Worm (Caenorhabditis elegans) whole organism, mixed stage, embryonic: Measurements from ENCODE around the gene F53C11.9.
A peak's percentile ranks its signal among the peaks of the same experiment; 100 is the strongest.

Experiments
- M03D4.4 ChIP-seq: sonication (generic microtip); optimal IDR thresholded peaks from 2 replicates; lab custom pipeline; 2017; ENCODE audit warnings: mild to moderate bottlenecking, missing genetic modification characterization, missing compliant biosample characterization
- bed-3 ChIP-seq: fragments of 200-800 bp; sonication (Bioruptor generic); optimal IDR thresholded peaks from 3 replicates; lab custom pipeline; 2018; ENCODE audit warnings: mild to moderate bottlenecking, missing genetic modification characterization, moderate library complexity, missing compliant biosample characterization
- blmp-1 ChIP-seq: fragments of 150-350 bp; optimal IDR thresholded peaks from 2 replicates; lab custom pipeline; 2014; ENCODE audit warnings: missing biosample characterization, missing genetic modification characterization
- ceh-39 ChIP-seq: fragments of 150-350 bp; optimal IDR thresholded peaks from 2 replicates; lab custom pipeline; 2014; ENCODE audit warnings: missing biosample characterization, missing genetic modification characterization
- ceh-83 ChIP-seq: fragments of 200-800 bp; sonication (Bioruptor generic); optimal IDR thresholded peaks from 2 replicates; lab custom pipeline; 2018; ENCODE audit warnings: mild to moderate bottlenecking, missing genetic modification characterization, missing compliant biosample characterization
- ces-1 ChIP-seq: fragments of 150-350 bp; optimal IDR thresholded peaks from 2 replicates; lab custom pipeline; 2014; ENCODE audit warnings: missing biosample characterization, missing genetic modification reagents, missing genetic modification characterization
- cnd-1 ChIP-seq: fragments of 200-800 bp; sonication (Bioruptor generic); optimal IDR thresholded peaks from 2 replicates; lab custom pipeline; 2018; ENCODE audit warnings: mild to moderate bottlenecking, missing genetic modification characterization, missing compliant biosample characterization
- drap-1 ChIP-seq: fragments of 200-800 bp; sonication (Bioruptor generic); optimal IDR thresholded peaks from 3 replicates; lab custom pipeline; 2018; ENCODE audit warnings: mild to moderate bottlenecking, missing genetic modification characterization, missing compliant biosample characterization
- elt-1 ChIP-seq: sonication (generic microtip); optimal IDR thresholded peaks from 2 replicates; lab custom pipeline; 2017; ENCODE audit warnings: missing genetic modification characterization, mild to moderate bottlenecking, missing compliant biosample characterization, antibody characterized with exemption, moderate library complexity, borderline replicate concordance; ENCODE audit not compliant: insufficient read depth
- elt-3 ChIP-seq: fragments of 150-350 bp; optimal IDR thresholded peaks from 2 replicates; lab custom pipeline; 2014; ENCODE audit warnings: missing biosample characterization, missing genetic modification characterization
- flh-1 ChIP-seq: fragments of 200-800 bp; sonication (Bioruptor generic); optimal IDR thresholded peaks from 2 replicates; lab custom pipeline; 2018; ENCODE audit warnings: mild to moderate bottlenecking, missing genetic modification characterization, moderate library complexity, missing compliant biosample characterization
- ham-2 ChIP-seq: fragments of 200-800 bp; sonication (Bioruptor generic); optimal IDR thresholded peaks from 2 replicates; lab custom pipeline; 2018; ENCODE audit warnings: mild to moderate bottlenecking, missing genetic modification characterization, missing compliant biosample characterization
- hlh-1 ChIP-seq: fragments of 150-350 bp; optimal IDR thresholded peaks from 2 replicates; lab custom pipeline; 2014; ENCODE audit warnings: missing biosample characterization, missing genetic modification reagents, missing genetic modification characterization
- lin-13 ChIP-seq: fragments of 150-350 bp; optimal IDR thresholded peaks from 2 replicates; lab custom pipeline; 2014; ENCODE audit warnings: missing biosample characterization, missing genetic modification characterization
- lin-32 ChIP-seq: fragments of 200-800 bp; sonication (Bioruptor generic); optimal IDR thresholded peaks from 2 replicates; lab custom pipeline; 2018; ENCODE audit warnings: mild to moderate bottlenecking, missing genetic modification characterization, missing compliant biosample characterization
- lsy-2 ChIP-seq: fragments of 150-350 bp; optimal IDR thresholded peaks from 2 replicates; lab custom pipeline; 2014; ENCODE audit warnings: missing biosample characterization, missing genetic modification characterization
- mab-5 ChIP-seq: fragments of 150-350 bp; optimal IDR thresholded peaks from 2 replicates; lab custom pipeline; 2014; ENCODE audit warnings: missing biosample characterization, missing genetic modification characterization
- mep-1 ChIP-seq: fragments of 150-350 bp; optimal IDR thresholded peaks from 2 replicates; lab custom pipeline; 2017; ENCODE audit warnings: missing biosample characterization, missing genetic modification reagents, missing genetic modification characterization, inconsistent platforms
- mls-2 ChIP-seq: sonication (generic microtip); optimal IDR thresholded peaks from 2 replicates; lab custom pipeline; 2016; ENCODE audit warnings: mild to moderate bottlenecking, missing genetic modification characterization, moderate library complexity, missing compliant biosample characterization
- nhr-12 ChIP-seq: fragments of 150-350 bp; optimal IDR thresholded peaks from 2 replicates; lab custom pipeline; 2014; ENCODE audit warnings: missing biosample characterization, missing genetic modification characterization
- nhr-2 ChIP-seq: fragments of 150-350 bp; optimal IDR thresholded peaks from 2 replicates; lab custom pipeline; 2014; ENCODE audit warnings: missing biosample characterization, missing genetic modification characterization
- nhr-237 ChIP-seq: fragments of 150-350 bp; optimal IDR thresholded peaks from 2 replicates; lab custom pipeline; 2014; ENCODE audit warnings: missing biosample characterization, missing genetic modification characterization
- nhr-76 ChIP-seq: sonication (generic microtip); optimal IDR thresholded peaks from 2 replicates; lab custom pipeline; 2017; ENCODE audit warnings: missing biosample characterization, missing genetic modification characterization
- pha-4 ChIP-seq: fragments of 150-350 bp; optimal IDR thresholded peaks from 2 replicates; lab custom pipeline; 2018; ENCODE audit warnings: missing biosample characterization, missing genetic modification reagents, missing genetic modification characterization
- snpc-4 ChIP-seq: fragments of 150-350 bp; optimal IDR thresholded peaks from 2 replicates; lab custom pipeline; 2014; ENCODE audit warnings: missing biosample characterization, missing genetic modification characterization
- sptf-1 ChIP-seq: sonication (generic microtip); optimal IDR thresholded peaks from 2 replicates; lab custom pipeline; 2017; ENCODE audit warnings: mild to moderate bottlenecking, missing genetic modification characterization, moderate library complexity, missing compliant biosample characterization
- tbx-8 ChIP-seq: fragments of 200-800 bp; sonication (Bioruptor generic); optimal IDR thresholded peaks from 2 replicates; lab custom pipeline; 2018; ENCODE audit warnings: mild to moderate bottlenecking, missing genetic modification characterization, moderate library complexity, missing compliant biosample characterization
- unc-120 ChIP-seq: sonication (generic microtip); optimal IDR thresholded peaks from 2 replicates; lab custom pipeline; 2017; ENCODE audit warnings: missing genetic modification characterization, missing compliant biosample characterization; ENCODE audit not compliant: poor library complexity, severe bottlenecking
- unc-39 ChIP-seq: fragments of 150-350 bp; optimal IDR thresholded peaks from 2 replicates; lab custom pipeline; 2014; ENCODE audit warnings: missing biosample characterization, missing genetic modification characterization
- unc-62 ChIP-seq: fragments of 150-350 bp; optimal IDR thresholded peaks from 2 replicates; lab custom pipeline; 2014; ENCODE audit warnings: missing biosample characterization, missing genetic modification reagents, missing genetic modification characterization
- zip-8 ChIP-seq: fragments of 150-350 bp; optimal IDR thresholded peaks from 2 replicates; lab custom pipeline; 2014; ENCODE audit warnings: missing biosample characterization, missing genetic modification characterization
- ztf-11 ChIP-seq: fragments of 150-350 bp; optimal IDR thresholded peaks from 2 replicates; lab custom pipeline; 2014; ENCODE audit warnings: missing biosample characterization, missing genetic modification characterization

F53C11.9 gene

DNA sequence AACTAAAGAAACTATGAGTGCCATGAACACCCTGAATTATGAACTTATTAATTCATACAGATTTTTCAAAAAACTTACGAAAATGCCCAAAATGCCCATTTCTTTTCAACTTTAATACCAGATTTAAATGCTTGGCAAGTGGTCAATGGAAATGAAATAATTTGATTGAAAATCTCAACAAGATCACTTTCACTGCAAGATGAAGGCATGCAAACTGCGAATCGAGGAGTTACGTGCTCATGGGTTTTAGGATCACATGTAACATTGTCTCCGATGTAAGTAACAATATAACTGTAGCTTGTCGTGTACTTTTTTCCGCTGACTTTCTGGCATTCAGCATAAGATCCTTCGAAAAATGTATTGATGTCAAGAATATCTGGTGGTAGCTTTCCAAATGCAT, 3.1 kb downstream of the F53C11.9 start:
- no peak for TF ChIP-seq lin-32
- no peak for TF ChIP-seq ceh-83 (GFP tag; lab: Kevin White, UChicago)
- TF ChIP-seq pha-4 (tag; lab: Kevin White, UChicago): no peak
- no peak for TF ChIP-seq mls-2 (tag; lab: Kevin White, UChicago)
- TF ChIP-seq lin-13 (tag; lab: Kevin White, UChicago): no peak
- TF ChIP-seq nhr-76: no peak
- no peak for TF ChIP-seq ham-2
- TF ChIP-seq nhr-12: no peak

DNA sequence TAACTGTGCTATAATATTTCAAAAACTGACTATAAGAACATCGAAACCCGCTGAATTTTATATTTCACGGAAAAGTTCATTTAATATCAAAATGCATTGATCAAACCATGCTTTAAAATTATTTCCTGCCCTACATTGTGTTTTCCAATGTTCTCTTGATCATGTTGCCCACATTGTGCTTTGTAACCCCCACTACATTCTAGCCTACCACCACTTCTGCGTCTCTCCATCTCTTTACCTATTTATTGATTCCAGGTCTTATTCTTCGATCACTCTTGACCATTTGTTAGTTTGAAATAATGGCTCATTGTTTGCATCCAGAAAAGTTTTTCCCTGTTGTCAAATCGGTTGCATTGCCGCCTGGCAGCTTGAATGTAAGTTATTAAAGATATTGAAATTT, 4.4 kb downstream of the F53C11.9 start, which contains the start of gene decr-1.1:
decr-1.1 (plus strand) TSS at position 210 of the 400 bp plus-strand sequence.
- TF ChIP-seq nhr-12: peak; percentile 19
- no peak for TF ChIP-seq sptf-1 (tag; lab: Kevin White, UChicago)

DNA sequence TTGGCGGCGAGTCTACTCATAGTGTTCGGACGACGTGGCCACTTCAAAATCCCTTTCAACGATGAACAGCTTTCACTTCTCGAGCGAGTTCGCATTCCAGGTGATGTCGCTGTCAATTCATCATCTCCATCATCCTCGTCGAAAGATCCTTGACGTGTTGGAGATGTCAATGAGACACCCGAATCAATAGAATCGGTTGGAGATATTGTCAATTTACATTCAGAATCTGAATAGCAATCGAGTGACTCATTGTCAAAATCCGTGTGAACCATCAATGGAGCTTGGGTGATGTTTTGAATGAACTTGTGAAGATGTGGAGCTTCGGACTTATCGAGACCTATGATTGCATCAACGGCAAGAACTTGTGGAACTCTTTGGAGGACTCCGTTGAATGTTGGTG, 8.0 kb downstream of the F53C11.9 start:
- no peak for TF ChIP-seq nhr-76
- TF ChIP-seq mab-5 (tag; lab: Kevin White, UChicago): no peak
- no peak for TF ChIP-seq lin-13 (tag; lab: Kevin White, UChicago)

DNA sequence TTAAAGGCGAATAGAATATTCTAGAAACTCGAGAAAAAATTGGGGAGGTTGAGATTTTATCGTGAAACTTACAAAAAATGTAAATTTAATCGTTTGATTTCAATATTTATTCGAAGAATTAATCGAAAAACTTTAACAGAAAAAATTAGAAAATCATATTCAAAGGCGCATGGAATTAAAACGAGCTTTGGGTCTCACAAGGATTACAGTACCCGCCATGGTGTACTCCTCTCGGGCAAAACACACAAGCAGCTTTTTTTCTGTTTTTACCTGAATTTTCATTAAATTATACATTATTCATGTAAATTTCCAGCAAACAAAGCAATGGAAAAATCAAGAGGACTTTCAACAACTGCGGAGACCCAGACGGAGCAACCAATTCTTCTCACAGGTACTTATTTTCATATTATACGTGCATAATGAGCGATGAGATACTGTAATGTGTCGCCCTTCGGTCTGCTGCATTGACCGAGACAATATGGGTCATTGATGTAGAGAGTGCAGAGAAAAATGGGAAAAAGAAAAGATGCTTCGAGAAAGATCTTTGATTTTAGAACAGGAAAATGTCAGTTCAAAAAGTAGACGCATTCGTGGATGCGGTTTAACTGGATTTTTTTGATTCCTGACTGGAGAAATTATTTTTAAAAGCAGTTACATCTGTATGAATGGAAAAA, 9.5 kb downstream of the F53C11.9 start, which contains the start of the genes F53C11.4 and F53C11.5:
F53C11.4 (minus strand) TSS at position 128 of the 674 bp plus-strand sequence.
F53C11.5 (plus strand) TSS at position 325 of the 674 bp plus-strand sequence.
- TF ChIP-seq flh-1 (GFP tag; lab: Kevin White, UChicago) (no peak), unc-39 (tag; lab: Kevin White, UChicago) (no peak), mep-1 (peak; percentile 7), unc-120 (peak; percentile 8), drap-1 (GFP tag; lab: Kevin White, UChicago) (no peak), M03D4.4 (tag; lab: Kevin White, UChicago) (no peak), tbx-8 (GFP tag; lab: Kevin White, UChicago) (no peak), lin-32 (no peak), snpc-4 (tag; lab: Kevin White, UChicago) (no peak), mls-2 (tag; lab: Kevin White, UChicago) (no peak), sptf-1 (tag; lab: Kevin White, UChicago) (no peak), lin-13 (tag; lab: Kevin White, UChicago) (no peak), cnd-1 (tag; lab: Kevin White, UChicago) (no peak), blmp-1 (no peak), nhr-2 (peak; percentile 98), ces-1 (GFP tag; lab: Kevin White, UChicago) (no peak), zip-8 (tag; lab: Kevin White, UChicago) (no peak), bed-3 (no peak), mab-5 (tag; lab: Kevin White, UChicago) (no peak), elt-3 (tag; lab: Kevin White, UChicago) (no peak), elt-1 (tag; lab: Kevin White, UChicago) (no peak), lsy-2 (peak; percentile 42), nhr-237 (tag; lab: Kevin White, UChicago) (peak; percentile 30), ztf-11 (tag; lab: Kevin White, UChicago) (no peak), ceh-39 (no peak), ham-2 (no peak), unc-62 (GFP tag; lab: Kevin White, UChicago) (peak; percentile 43), nhr-12 (no peak), hlh-1 (tag; lab: Kevin White, UChicago) (no peak)

DNA sequence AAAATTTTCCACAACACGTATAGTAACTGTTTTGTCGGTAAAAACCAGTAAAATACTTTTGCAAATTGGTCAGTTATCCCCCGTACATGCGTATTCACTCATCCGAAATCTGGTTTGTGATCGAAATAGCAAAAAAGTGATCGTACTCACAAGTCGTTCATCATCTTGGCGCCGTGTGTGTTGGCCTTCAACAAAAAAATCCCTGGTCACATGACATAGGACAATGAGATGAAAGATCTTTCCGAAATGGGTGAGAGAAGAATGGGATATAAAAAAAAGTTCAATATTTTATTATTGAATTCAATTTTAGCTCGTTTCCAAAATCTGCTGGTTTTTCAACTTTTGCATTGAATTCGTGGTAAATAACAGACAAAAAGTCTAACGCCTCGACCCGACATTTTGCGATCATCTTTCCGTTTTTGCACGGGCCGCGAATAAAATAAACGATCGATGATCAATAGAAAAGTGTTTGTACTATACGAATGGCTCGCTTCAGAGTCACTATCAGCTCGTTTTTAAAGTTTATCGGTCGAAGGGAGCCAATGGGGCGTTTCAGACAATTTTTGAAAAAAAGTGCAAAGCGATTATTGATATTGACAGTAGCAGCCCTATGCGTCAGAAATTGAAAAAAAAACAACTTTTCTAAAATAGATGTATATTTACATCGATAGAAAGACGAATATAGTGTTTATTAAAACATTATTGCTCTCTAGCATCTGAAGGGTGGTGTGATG, 10.3 kb downstream of the F53C11.9 start:
- TF ChIP-seq hlh-1 (tag; lab: Kevin White, UChicago) (no peak), lin-32 (no peak), tbx-8 (GFP tag; lab: Kevin White, UChicago) (no peak), ceh-83 (GFP tag; lab: Kevin White, UChicago) (no peak), mls-2 (tag; lab: Kevin White, UChicago) (no peak), unc-120 (no peak)
- TF ChIP-seq, all 35 proteins: peak for 0
